Worm (Caenorhabditis elegans) whole organism, L2 larva: ENCODE data around the gene irld-64.

Experiments used
- dmd-4 ChIP-seq: sonication (generic microtip); optimal IDR thresholded peaks from 2 replicates; lab custom pipeline; 2017; ENCODE audit warnings: missing biosample characterization, missing genetic modification characterization
- lin-39 ChIP-seq: fragments of 150-350 bp; optimal IDR thresholded peaks from 2 replicates; lab custom pipeline; 2014; ENCODE audit warnings: missing biosample characterization, missing genetic modification reagents, missing genetic modification characterization
- mdl-1 ChIP-seq, 2 experiments: fragments of 150-350 bp in 1 of 2; sonication (generic microtip) in 1 of 2; optimal IDR thresholded peaks; 2 replicates each; lab custom pipeline; 2017; ENCODE audit warnings: missing biosample characterization in 2 of 2, missing genetic modification characterization in 2 of 2
- nhr-11 ChIP-seq: fragments of 150-350 bp; optimal IDR thresholded peaks from 2 replicates; lab custom pipeline; 2014; ENCODE audit warnings: missing biosample characterization, missing genetic modification characterization
- nhr-25 ChIP-seq: fragments of 150-350 bp; sonication (generic microtip); optimal IDR thresholded peaks from 3 replicates; lab custom pipeline; 2014; ENCODE audit warnings: missing biosample characterization, missing genetic modification characterization
- skn-1 ChIP-seq: sonication (generic microtip); optimal IDR thresholded peaks from 2 replicates; lab custom pipeline; 2017; ENCODE audit warnings: missing biosample characterization, missing genetic modification characterization
- unc-39 ChIP-seq: fragments of 150-350 bp; optimal IDR thresholded peaks from 2 replicates; lab custom pipeline; 2014; ENCODE audit warnings: missing biosample characterization, missing genetic modification characterization

- TF ChIP-seq nhr-25 (tag; lab: Kevin White, UChicago), result no peak
- TF ChIP-seq dmd-4, result no peak
- no peak for TF ChIP-seq skn-1
- no peak for TF ChIP-seq mdl-1 (tag; optimal IDR thresholded peaks at IDR 0.05; lab: Kevin White, UChicago)
- no peak for TF ChIP-seq lin-39 (tag; lab: Kevin White, UChicago)
- TF ChIP-seq unc-39 (tag; lab: Kevin White, UChicago), result no peak
- no peak for TF ChIP-seq nhr-11 (tag; lab: Kevin White, UChicago)
Observed at ce11 chrII:2930499-2930898, at the start of gene irld-64, which contains the start of gene irld-63.
